Fruit fly (Drosophila melanogaster): ENCODE data around the gene Gr97a.

DNA sequence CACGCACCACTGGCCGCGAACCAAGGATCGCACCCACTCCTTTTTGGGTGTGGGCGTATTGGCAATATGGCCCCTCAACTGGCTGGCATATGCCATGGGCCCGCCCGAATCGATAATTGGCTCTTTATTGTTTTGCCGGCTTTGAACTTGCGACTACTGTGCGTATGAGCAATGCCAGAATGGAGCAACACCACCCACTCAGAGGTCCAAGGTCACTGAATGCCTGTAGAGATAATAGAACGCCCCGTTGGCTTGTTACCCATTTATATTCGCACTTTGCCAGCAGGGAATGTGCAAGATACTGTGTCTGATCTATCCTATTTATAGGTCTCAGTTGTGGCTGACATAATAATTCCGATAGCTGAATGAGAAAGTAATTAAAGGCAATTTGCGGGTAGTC is 10.8 kb downstream of the Gr97a start:
- no peak for TF ChIP-seq foxo (GFP tag; optimal IDR thresholded peaks at IDR 0.05)
- TF ChIP-seq pan (optimal IDR thresholded peaks at IDR 0.05) = no peak
- TF ChIP-seq Abd-B (GFP tag; optimal IDR thresholded peaks at IDR 0.05) = no peak
- TF ChIP-seq h (GFP tag; optimal IDR thresholded peaks at IDR 0.05) = no peak
- TF ChIP-seq dl (GFP tag; optimal IDR thresholded peaks at IDR 0.05; ENCODE audit: insufficient read depth in 1 of 2, partially characterized antibody in 2 of 2) = no peak
- TF ChIP-seq sv (GFP tag; optimal IDR thresholded peaks at IDR 0.05) = no peak
- no peak for TF ChIP-seq dmrt93B (GFP tag; optimal IDR thresholded peaks at IDR 0.05)
- TF ChIP-seq Mio (GFP tag; optimal IDR thresholded peaks at IDR 0.05) = no peak
- TF ChIP-seq psq (GFP tag; optimal IDR thresholded peaks at IDR 0.05) = no peak
- no peak for TF ChIP-seq usp (GFP tag; optimal IDR thresholded peaks at IDR 0.05)
- no peak for TF ChIP-seq fru (GFP tag; optimal IDR thresholded peaks at IDR 0.05)
- TF ChIP-seq Vsx2 (GFP tag; optimal IDR thresholded peaks at IDR 0.05; ENCODE audit: partially characterized antibody) = no peak
